Worm (Caenorhabditis elegans) whole organism, L1 larva: Measurements from ENCODE around the gene T21B10.4.

Experiments
- Y116A8C.19 ChIP-seq: sonication (generic microtip); optimal IDR thresholded peaks from 2 replicates; lab custom pipeline; 2016; ENCODE audit warnings: missing compliant biosample characterization, missing genetic modification characterization, borderline replicate concordance
- efl-1 ChIP-seq, 4 experiments: fragments of 150-350 bp; optimal IDR thresholded peaks in 3 of 4; peaks in 1 of 4; 1 replicate in 1 of 4; 2 replicates in 3 of 4; lab custom pipeline; 2014; ENCODE audit warnings: missing biosample characterization in 2 of 4, missing genetic modification characterization in 2 of 4, missing genetic modification reagents in 2 of 4
- lin-35 ChIP-seq, 2 experiments: fragments of 150-350 bp; optimal IDR thresholded peaks; 2 replicates each; lab custom pipeline; 2014; ENCODE audit warnings: missing biosample characterization in 2 of 2, missing genetic modification characterization in 2 of 2, missing genetic modification reagents in 2 of 2
- pax-3 ChIP-seq: fragments of 200-800 bp; sonication (Bioruptor generic); optimal IDR thresholded peaks from 2 replicates; lab custom pipeline; 2018; ENCODE audit warnings: mild to moderate bottlenecking, missing genetic modification characterization, moderate library complexity, missing compliant biosample characterization
- xbp-1 ChIP-seq: sonication (generic microtip); optimal IDR thresholded peaks from 2 replicates; lab custom pipeline; 2016; ENCODE audit warnings: missing genetic modification characterization, missing compliant biosample characterization

The T21B10.4 gene

ce11 chrII:8991602-8992001, 50.9 kb downstream of the T21B10.4 start:
- TF ChIP-seq lin-35 (GFP tag; optimal IDR thresholded peaks at IDR 0.05; lab: Kevin White, UChicago) (peak in 1 of 2 experiments; percentile 31), xbp-1 (tag; lab: Kevin White, UChicago) (no peak), efl-1 (optimal IDR thresholded peaks at IDR 0.05; lab: Kevin White, UChicago) (no peak), efl-1 (GFP tag; optimal IDR thresholded peaks at IDR 0.05 in 1 of 2; lab: Kevin White, UChicago) (peak in 1 of 2 experiments; percentile 49), pax-3 (tag; lab: Kevin White, UChicago) (no peak), Y116A8C.19 (tag; lab: Kevin White, UChicago) (no peak)
- TF ChIP-seq, all 84 proteins: peak for 2
